Fruit fly (Drosophila melanogaster): ENCODE results near the gene CG32100.

Gene CG32100

DNA sequence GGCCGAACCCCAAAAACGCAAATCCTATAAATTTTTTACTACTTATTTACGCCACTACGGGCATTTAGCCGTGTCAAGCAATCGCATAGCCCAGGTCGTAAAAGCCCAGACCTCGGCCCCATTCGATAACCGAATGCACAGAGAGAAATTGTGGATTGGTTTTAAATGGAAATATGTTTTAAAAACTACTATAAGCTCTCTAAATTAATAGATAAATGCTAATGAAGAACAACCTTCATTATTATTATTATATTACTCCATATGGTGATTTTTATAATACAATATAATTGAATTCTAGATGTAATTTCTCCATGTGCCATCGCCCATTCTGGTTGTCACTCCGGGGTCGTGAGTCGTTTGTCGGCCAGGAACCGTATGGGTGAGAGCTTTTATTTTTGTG lies 38.6 kb downstream of the CG32100 start (continued):
- TF ChIP-seq CG2678 (tag; optimal IDR thresholded peaks at IDR 0.05) (peak; percentile 47), bsh (GFP tag; optimal IDR thresholded peaks at IDR 0.05) (peak in 1 of 2 experiments; percentile 54), hbn (GFP tag; IDR thresholded peaks at IDR 0.05; ENCODE audit: partially characterized antibody) (no peak), grau (tag; optimal IDR thresholded peaks at IDR 0.05) (peak; percentile 44), mam (GFP tag; optimal IDR thresholded peaks at IDR 0.05) (no peak), CG15514 (GFP tag; optimal IDR thresholded peaks at IDR 0.05) (no peak), Med (GFP tag) (peak; percentile 26), Tbp (GFP tag; optimal IDR thresholded peaks at IDR 0.05) (no peak), CG12155 (GFP tag; optimal IDR thresholded peaks at IDR 0.05) (no peak), odd (GFP tag; optimal IDR thresholded peaks at IDR 0.05) (no peak), Xbp1 (GFP tag; optimal IDR thresholded peaks at IDR 0.05) (peak; percentile 9), Drgx (GFP tag; IDR thresholded peaks at IDR 0.05) (no peak), phol (tag; optimal IDR thresholded peaks at IDR 0.05) (peak; percentile 7), hth (optimal IDR thresholded peaks at IDR 0.05) (no peak), salm (tag; optimal IDR thresholded peaks at IDR 0.05) (no peak), Dfd (GFP tag; optimal IDR thresholded peaks at IDR 0.05) (no peak), pros (GFP tag; optimal IDR thresholded peaks at IDR 0.05) (no peak), row (GFP tag; IDR thresholded peaks at IDR 0.05) (peak; percentile 40; the same call in 1 of the 3 replicates), kah (GFP tag; optimal IDR thresholded peaks at IDR 0.05) (no peak), CG18599 (GFP tag; optimal IDR thresholded peaks at IDR 0.05) (peak; percentile 19), scrt (GFP tag; optimal IDR thresholded peaks at IDR 0.05) (no peak), Asciz (GFP tag; optimal IDR thresholded peaks at IDR 0.05) (no peak), Ptx1 (GFP tag; IDR thresholded peaks at IDR 0.05) (peak; percentile 18; the same call in 1 of the 2 replicates), Bteb2 (GFP tag; optimal IDR thresholded peaks at IDR 0.05) (no peak), CG16813 (GFP tag; IDR thresholded peaks at IDR 0.05; ENCODE audit: partially characterized antibody) (no peak), CG8290 (GFP tag; optimal IDR thresholded peaks at IDR 0.05) (no peak), CG8290 (tag; optimal IDR thresholded peaks at IDR 0.05) (no peak), dmrt99B (tag; optimal IDR thresholded peaks at IDR 0.05) (peak; percentile 8), GATAe (GFP tag; conservative IDR thresholded peaks at IDR 0.05) (no peak), CG13424 (tag; optimal IDR thresholded peaks at IDR 0.05) (peak; percentile 32), MESR4 (GFP tag; optimal IDR thresholded peaks at IDR 0.05) (no peak), cwo (GFP tag; optimal IDR thresholded peaks at IDR 0.05) (no peak), HLH4C (GFP tag; IDR thresholded peaks at IDR 0.05; ENCODE audit: partially characterized antibody) (no peak), crc (GFP tag; optimal IDR thresholded peaks at IDR 0.05) (no peak), ewg (GFP tag; optimal IDR thresholded peaks at IDR 0.05) (no peak), CG9727 (GFP tag; optimal IDR thresholded peaks at IDR 0.05) (no peak)

DNA sequence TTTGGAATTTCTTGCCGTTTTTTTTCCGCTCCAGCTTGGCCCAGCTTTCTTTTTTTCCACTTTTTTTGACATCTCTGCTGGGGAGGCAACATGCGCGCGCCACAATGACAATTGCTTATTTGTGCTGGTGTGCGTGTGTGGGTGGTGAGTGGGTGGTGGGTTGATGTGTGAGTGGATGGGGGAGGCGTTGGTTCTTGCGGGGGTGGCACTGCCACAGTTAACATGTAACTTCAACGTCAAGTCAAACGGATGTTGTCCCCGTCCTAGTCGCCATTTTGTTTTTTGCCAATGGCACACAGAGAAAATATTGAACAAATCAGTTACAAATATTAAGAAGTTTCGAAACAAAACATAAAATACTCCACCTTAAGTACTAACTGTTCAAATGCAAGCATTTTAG lies 43.2 kb downstream of the CG32100 start, which contains the start of gene CG44355:
TSS of gene CG44355 (plus strand) at position 301 of the 400 bp plus-strand sequence.
- peak; percentile 34 for TF ChIP-seq Nf-YB (GFP tag; optimal IDR thresholded peaks at IDR 0.05)
- peak; percentile 30; the same call in 1 of the 3 replicates for TF ChIP-seq row (GFP tag; IDR thresholded peaks at IDR 0.05)
- TF ChIP-seq btn (GFP tag; optimal IDR thresholded peaks at IDR 0.05): no peak
- TF ChIP-seq CG3726 (GFP tag; IDR thresholded peaks at IDR 0.05): no peak
- no peak for TF ChIP-seq Hr3 (GFP tag; optimal IDR thresholded peaks at IDR 0.05)
- TF ChIP-seq onecut (GFP tag; IDR thresholded peaks at IDR 0.05): no peak
- no peak for TF ChIP-seq h (optimal IDR thresholded peaks at IDR 0.05)
- no peak for TF ChIP-seq sd (tag; optimal IDR thresholded peaks at IDR 0.05)
- TF ChIP-seq kni (GFP tag; optimal IDR thresholded peaks at IDR 0.05): no peak
- TF ChIP-seq CG2712 (tag; optimal IDR thresholded peaks at IDR 0.05): peak; percentile 20
- no peak for TF ChIP-seq HmgD (GFP tag; optimal IDR thresholded peaks at IDR 0.05)
- TF ChIP-seq CG32532 (GFP tag; IDR thresholded peaks at IDR 0.05): no peak
- peak; percentile 74 for TF ChIP-seq Nf-YC (tag; optimal IDR thresholded peaks at IDR 0.05)
- TF ChIP-seq Trl (optimal IDR thresholded peaks at IDR 0.05): no peak
- no peak for TF ChIP-seq Trl (GFP tag; optimal IDR thresholded peaks at IDR 0.05)
- TF ChIP-seq CG18262 (tag; optimal IDR thresholded peaks at IDR 0.05): no peak
- TF ChIP-seq caup (GFP tag; optimal IDR thresholded peaks at IDR 0.05; ENCODE audit: severe bottlenecking): no peak
- TF ChIP-seq CG11504 (tag; optimal IDR thresholded peaks at IDR 0.05): peak; percentile 34
- no peak for TF ChIP-seq CG8924 (tag; optimal IDR thresholded peaks at IDR 0.05)

Data from whole organism, embryonic.